Worm (Caenorhabditis elegans) whole organism, L4/young adult: ENCODE data around the gene C06E1.9.

ENCODE experiments used
- W03F9.2 ChIP-seq: fragments of 150-350 bp; optimal IDR thresholded peaks from 2 replicates; lab custom pipeline; 2014; ENCODE audit warnings: missing biosample characterization, missing genetic modification characterization
- dao-5 ChIP-seq: sonication (generic microtip); optimal IDR thresholded peaks from 2 replicates; lab custom pipeline; 2016; ENCODE audit warnings: missing genotype, missing genetic modification characterization, moderate library complexity, missing compliant biosample characterization
- him-1 ChIP-seq: sonication (generic microtip); optimal IDR thresholded peaks from 2 replicates; lab custom pipeline; 2016; ENCODE audit warnings: missing genotype, missing genetic modification reagents, missing genetic modification characterization, missing compliant biosample characterization

DNA sequence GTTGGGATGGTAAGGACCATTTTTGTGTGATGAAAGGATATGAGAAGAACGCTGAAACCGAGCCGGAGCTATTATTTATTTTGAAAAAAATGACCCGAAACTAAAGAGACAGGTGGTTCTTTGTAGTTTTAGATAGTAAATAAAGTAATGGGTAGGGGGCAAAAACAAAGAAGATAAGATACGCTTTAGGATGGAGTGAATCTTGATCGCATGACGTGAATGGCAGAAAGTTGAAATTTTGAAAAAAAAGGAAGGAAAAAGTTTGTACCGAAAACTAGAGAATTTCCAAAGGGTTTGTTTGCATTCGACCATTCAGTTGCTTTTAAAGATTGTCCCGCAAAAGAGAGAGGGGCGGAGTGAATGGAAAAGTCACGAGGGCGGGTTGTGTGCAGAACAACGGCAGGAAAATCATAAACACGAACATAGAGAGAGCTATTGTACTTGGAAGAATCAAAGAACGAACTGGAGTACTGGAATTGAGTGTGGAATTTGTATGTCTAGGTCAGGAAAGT, 44.3 kb upstream of the C06E1.9 start, which contains the start of gene F22B7.9:
- TF ChIP-seq him-1 (tag; lab: Kevin White, UChicago) (no peak), dao-5 (no peak), W03F9.2 (tag; lab: Kevin White, UChicago) (no peak)
